Worm (Caenorhabditis elegans) whole organism, midembryonic: ENCODE data around the gene arle-14.

Experiments used
- klf-2 ChIP-seq: fragments of 200-800 bp; sonication (Bioruptor generic); conservative IDR thresholded peaks from 2 replicates; pipeline ENCODE4 v1.3.6; 2022; ENCODE audit warnings: missing genetic modification reagents, missing genetic modification characterization, missing compliant biosample characterization
- med-1 ChIP-seq: sonication (generic microtip); optimal IDR thresholded peaks from 2 replicates; lab custom pipeline; 2017; ENCODE audit warnings: missing genetic modification characterization, mild to moderate bottlenecking, missing compliant biosample characterization, antibody characterized with exemption, missing genetic modification reagents; ENCODE audit not compliant: insufficient read depth

DNA sequence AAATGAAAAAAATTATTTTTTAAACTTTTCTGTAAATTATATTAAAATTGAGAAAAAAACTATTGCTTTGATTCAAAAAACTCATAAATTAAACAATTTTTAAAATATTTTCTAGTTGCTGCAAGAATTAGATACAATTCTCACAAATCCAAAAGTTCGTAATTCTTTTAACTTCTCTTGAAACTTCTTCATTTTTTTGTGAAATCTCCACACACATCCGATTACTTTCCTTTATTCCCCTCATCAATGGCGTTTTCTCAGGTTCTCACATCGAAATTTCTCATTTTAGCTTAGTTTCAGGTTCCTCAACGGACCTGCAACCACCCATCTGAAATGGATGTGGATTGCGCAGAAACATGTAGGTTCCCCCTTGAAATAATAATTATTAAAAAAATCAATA lies 29.8 kb downstream of the arle-14 start, which contains the start of gene wrm-1:
- TF ChIP-seq med-1 (GFP tag; lab: Kevin White, UChicago) (no peak), klf-2 (no peak)
